Fruit fly (Drosophila melanogaster) whole organism, embryonic: ENCODE results near the gene cindr.

Experiments used
- Aef1 ChIP-seq: fragments of 200-800 bp; sonication (Bioruptor generic); IDR thresholded peaks from 3 replicates; pipeline ENCODE4 v1.3.6; 2022; ENCODE audit warnings: missing biosample characterization, missing genetic modification characterization
- Atf6 ChIP-seq: fragments of 200-800 bp; sonication (Bioruptor generic); IDR thresholded peaks from 2 replicates; pipeline ENCODE4 v1.3.6; 2022; ENCODE audit warnings: missing biosample characterization, missing genetic modification characterization
- B-H1 ChIP-seq: fragments of 200-800 bp; sonication (Bioruptor generic); IDR thresholded peaks from 3 replicates; pipeline ENCODE4 v1.3.6; 2022; ENCODE audit warnings: missing biosample characterization, missing genetic modification characterization
- CG11504 ChIP-seq: fragments of 200-800 bp; sonication (Bioruptor generic); optimal IDR thresholded peaks from 3 replicates; lab custom pipeline; 2019; ENCODE audit warnings: missing biosample characterization, mild to moderate bottlenecking, missing genetic modification characterization, moderate library complexity
- CG12942 ChIP-seq: fragments of 200-800 bp; sonication (Bioruptor generic); optimal IDR thresholded peaks from 3 replicates; lab custom pipeline; 2016; ENCODE audit warnings: missing biosample characterization, missing genetic modification characterization
- CG14014 ChIP-seq: fragments of 200-800 bp; sonication (Bioruptor generic); IDR thresholded peaks from 2 replicates; pipeline ENCODE4 v1.3.6; 2022; ENCODE audit warnings: missing biosample characterization, missing genetic modification characterization
- CG15011 ChIP-seq: fragments of 200-800 bp; sonication (Bioruptor generic); optimal IDR thresholded peaks from 3 replicates; lab custom pipeline; 2018; ENCODE audit warnings: missing biosample characterization, mild to moderate bottlenecking, missing genetic modification characterization
- CG15073 ChIP-seq: fragments of 200-800 bp; sonication (Bioruptor generic); optimal IDR thresholded peaks from 2 replicates; lab custom pipeline; 2016; ENCODE audit warnings: missing biosample characterization, missing genetic modification characterization
- CG1647 ChIP-seq: fragments of 200-800 bp; sonication (Bioruptor generic); optimal IDR thresholded peaks from 3 replicates; lab custom pipeline; 2016; ENCODE audit warnings: missing biosample characterization, missing genetic modification characterization
- CG16863 ChIP-seq: fragments of 200-800 bp; sonication (Bioruptor generic); optimal IDR thresholded peaks from 3 replicates; lab custom pipeline; 2016; ENCODE audit warnings: missing biosample characterization, missing genetic modification characterization
- CG2712 ChIP-seq: fragments of 200-800 bp; optimal IDR thresholded peaks from 3 replicates; lab custom pipeline; 2019; ENCODE audit warnings: missing biosample characterization, mild to moderate bottlenecking, missing genetic modification characterization, moderate library complexity
- CG4360 ChIP-seq: fragments of 200-800 bp; sonication (Bioruptor generic); IDR thresholded peaks from 2 replicates; pipeline ENCODE4 v1.3.6; 2022; ENCODE audit warnings: missing biosample characterization, missing genetic modification characterization
- CG4404 ChIP-seq: fragments of 200-800 bp; sonication (Bioruptor generic); IDR thresholded peaks from 2 replicates; pipeline ENCODE4 v1.3.6; 2022; ENCODE audit warnings: missing biosample characterization, missing genetic modification characterization
- CG4707 ChIP-seq: fragments of 200-800 bp; sonication (Bioruptor generic); optimal IDR thresholded peaks from 2 replicates; lab custom pipeline; 2018; ENCODE audit warnings: missing biosample characterization, mild to moderate bottlenecking, missing genetic modification characterization, moderate library complexity
- CG6272 ChIP-seq: fragments of 200-800 bp; sonication (Bioruptor generic); IDR thresholded peaks from 2 replicates; pipeline ENCODE4 v1.3.6; 2022; ENCODE audit warnings: missing biosample characterization, missing genetic modification characterization
- CG7963 ChIP-seq: fragments of 200-800 bp; sonication (Bioruptor generic); IDR thresholded peaks from 3 replicates; pipeline ENCODE4 v1.3.6; 2022; ENCODE audit warnings: missing biosample characterization, missing genetic modification characterization; ENCODE audit not compliant: partially characterized antibody
- CG8290 ChIP-seq, 3 experiments: fragments of 200-800 bp; sonication (Bioruptor generic); optimal IDR thresholded peaks; 2 replicates each; lab custom pipeline; 2016 to 2019; ENCODE audit warnings: missing biosample characterization in 3 of 3, missing genetic modification characterization in 3 of 3, mild to moderate bottlenecking in 2 of 3, moderate library complexity in 1 of 3
- CG8359 ChIP-seq: fragments of 200-800 bp; sonication (Bioruptor generic); optimal IDR thresholded peaks from 2 replicates; lab custom pipeline; 2017; ENCODE audit warnings: missing biosample characterization, mild to moderate bottlenecking, missing genetic modification characterization, borderline replicate concordance
- CTCF ChIP-seq: fragments of 200-800 bp; sonication (Bioruptor generic); optimal IDR thresholded peaks from 2 replicates; lab custom pipeline; 2017; ENCODE audit warnings: missing biosample characterization, mild to moderate bottlenecking, missing genetic modification characterization, moderate library complexity
- CrebB ChIP-seq: fragments of 200-800 bp; sonication (Bioruptor generic); optimal IDR thresholded peaks from 3 replicates; lab custom pipeline; 2018; ENCODE audit warnings: missing biosample characterization, mild to moderate bottlenecking, missing genetic modification characterization
- Dp ChIP-seq: fragments of 200-800 bp; sonication (Bioruptor generic); optimal IDR thresholded peaks from 2 replicates; lab custom pipeline; 2018; ENCODE audit warnings: missing biosample characterization, mild to moderate bottlenecking, missing genetic modification characterization, moderate library complexity
- Elba2 ChIP-seq: fragments of 200-800 bp; sonication (Bioruptor generic); optimal IDR thresholded peaks from 3 replicates; lab custom pipeline; 2016; ENCODE audit warnings: missing biosample characterization, missing genetic modification characterization
- Hsf ChIP-seq: fragments of 200-800 bp; sonication (Bioruptor generic); optimal IDR thresholded peaks from 3 replicates; lab custom pipeline; 2016; ENCODE audit warnings: missing biosample characterization, missing genetic modification characterization
- NC2β ChIP-seq: fragments of 200-800 bp; sonication (Bioruptor generic); optimal IDR thresholded peaks from 2 replicates; lab custom pipeline; 2016; ENCODE audit warnings: missing biosample characterization, missing genetic modification characterization
- Opbp ChIP-seq: fragments of 200-800 bp; sonication (Bioruptor generic); IDR thresholded peaks from 3 replicates; pipeline ENCODE4 v1.3.6; 2022; ENCODE audit warnings: missing biosample characterization, missing genetic modification characterization; ENCODE audit not compliant: partially characterized antibody
- Side ChIP-seq: fragments of 200-800 bp; sonication (Bioruptor generic); optimal IDR thresholded peaks from 2 replicates; lab custom pipeline; 2016; ENCODE audit warnings: missing biosample characterization, missing genetic modification characterization
- Xrp1 ChIP-seq: fragments of 200-800 bp; sonication (Bioruptor generic); IDR thresholded peaks from 2 replicates; pipeline ENCODE4 v1.3.6; 2022; ENCODE audit warnings: missing biosample characterization, missing genetic modification characterization
- ash1 ChIP-seq: fragments of 200-800 bp; sonication (Bioruptor generic); optimal IDR thresholded peaks from 2 replicates; lab custom pipeline; 2018; ENCODE audit warnings: missing biosample characterization, mild to moderate bottlenecking, missing genetic modification characterization
- bab2 ChIP-seq: fragments of 200-800 bp; sonication (Bioruptor generic); optimal IDR thresholded peaks from 2 replicates; lab custom pipeline; 2016; ENCODE audit warnings: missing biosample characterization, missing genetic modification characterization
- bcd ChIP-seq: fragments of 200-800 bp; sonication (Bioruptor generic); optimal IDR thresholded peaks from 2 replicates; lab custom pipeline; 2017; ENCODE audit warnings: missing biosample characterization, mild to moderate bottlenecking, missing genetic modification characterization
- bowl ChIP-seq: fragments of 200-800 bp; sonication (Bioruptor generic); IDR thresholded peaks from 2 replicates; pipeline ENCODE4 v1.3.6; 2022; ENCODE audit warnings: missing biosample characterization, missing genetic modification characterization
- br ChIP-seq: fragments of >200 bp; optimal IDR thresholded peaks from 2 replicates; lab custom pipeline; 2017
- chn ChIP-seq: fragments of 200-800 bp; sonication (Bioruptor generic); optimal IDR thresholded peaks from 2 replicates; lab custom pipeline; 2016; ENCODE audit warnings: missing biosample characterization, missing genetic modification characterization
- dm ChIP-seq: fragments of 200-800 bp; sonication (Bioruptor generic); optimal IDR thresholded peaks from 3 replicates; lab custom pipeline; 2016; ENCODE audit warnings: missing biosample characterization, missing genetic modification characterization
- gem ChIP-seq: fragments of 200-800 bp; sonication (Bioruptor generic); optimal IDR thresholded peaks from 2 replicates; lab custom pipeline; 2019; ENCODE audit warnings: missing biosample characterization, mild to moderate bottlenecking, missing genetic modification characterization, moderate library complexity
- hbn ChIP-seq: fragments of 200-800 bp; sonication (Bioruptor generic); IDR thresholded peaks from 2 replicates; pipeline ENCODE4 v1.3.6; 2022; ENCODE audit warnings: missing biosample characterization, missing genetic modification characterization; ENCODE audit not compliant: partially characterized antibody
- jumu ChIP-seq: fragments of 200-800 bp; sonication (Bioruptor generic); optimal IDR thresholded peaks from 3 replicates; lab custom pipeline; 2016; ENCODE audit warnings: missing biosample characterization, missing genetic modification characterization
- ken ChIP-seq: fragments of 200-800 bp; sonication (Bioruptor generic); IDR thresholded peaks from 3 replicates; pipeline ENCODE4 v1.3.6; 2022; ENCODE audit warnings: missing biosample characterization, missing genetic modification characterization
- klu ChIP-seq: fragments of 200-800 bp; sonication (Bioruptor generic); IDR thresholded peaks from 2 replicates; pipeline ENCODE4 v1.3.6; 2022; ENCODE audit warnings: missing biosample characterization, missing genetic modification characterization
- knrl ChIP-seq: fragments of 200-800 bp; sonication (Bioruptor generic); IDR thresholded peaks from 3 replicates; pipeline ENCODE4 v1.3.6; 2022; ENCODE audit warnings: missing biosample characterization, missing genetic modification characterization; ENCODE audit not compliant: partially characterized antibody
- maf-S ChIP-seq: fragments of 200-800 bp; sonication (Bioruptor generic); optimal IDR thresholded peaks from 2 replicates; lab custom pipeline; 2016; ENCODE audit warnings: missing biosample characterization, missing genetic modification characterization
- nom ChIP-seq: fragments of 200-800 bp; sonication (Bioruptor generic); optimal IDR thresholded peaks from 2 replicates; lab custom pipeline; 2017; ENCODE audit warnings: missing biosample characterization, missing genetic modification characterization, mild to moderate bottlenecking, moderate library complexity, missing genetic modification reagents
- pan ChIP-seq, 4 experiments: fragments of >200 bp in 3 of 4; fragments of 200-800 bp in 1 of 4; sonication (Bioruptor generic) in 1 of 4; optimal IDR thresholded peaks in 3 of 4; IDR thresholded peaks in 1 of 4; 2 replicates each; pipeline versions ENCODE4 v1.3.6 to Lab custom; 2017 to 2022; ENCODE audit warnings: missing biosample characterization in 2 of 4, missing genetic modification characterization in 2 of 4, mixed read lengths in 1 of 4
- sisA ChIP-seq: fragments of 200-800 bp; sonication (Bioruptor generic); IDR thresholded peaks from 2 replicates; pipeline ENCODE4 v1.3.6; 2022; ENCODE audit warnings: missing biosample characterization, missing genetic modification characterization
- slou ChIP-seq: fragments of 200-800 bp; sonication (Bioruptor generic); optimal IDR thresholded peaks from 3 replicates; lab custom pipeline; 2016; ENCODE audit warnings: missing biosample characterization, missing genetic modification characterization
- trem ChIP-seq: fragments of 200-800 bp; optimal IDR thresholded peaks from 3 replicates; lab custom pipeline; 2019; ENCODE audit warnings: missing biosample characterization, mild to moderate bottlenecking, missing genetic modification characterization, moderate library complexity
- ttk ChIP-seq: fragments of 200-800 bp; sonication (Bioruptor generic); IDR thresholded peaks from 2 replicates; pipeline ENCODE4 v2.1.2; 2022; ENCODE audit warnings: missing biosample characterization, missing genetic modification characterization
- tup ChIP-seq: fragments of 200-800 bp; sonication (Bioruptor generic); optimal IDR thresholded peaks from 2 replicates; lab custom pipeline; 2016; ENCODE audit warnings: missing biosample characterization, mild to moderate bottlenecking, missing genetic modification characterization, moderate library complexity
- unc-4 ChIP-seq: fragments of 200-800 bp; sonication (Bioruptor generic); IDR thresholded peaks from 2 replicates; pipeline ENCODE4 v1.3.6; 2022; ENCODE audit warnings: missing biosample characterization, missing genetic modification characterization; ENCODE audit not compliant: partially characterized antibody
- zf30C ChIP-seq: fragments of 200-800 bp; sonication (Bioruptor generic); optimal IDR thresholded peaks from 3 replicates; lab custom pipeline; 2018; ENCODE audit warnings: missing biosample characterization, mild to moderate bottlenecking, missing genetic modification characterization
- zfh1 ChIP-seq: fragments of 200-800 bp; sonication (Bioruptor generic); IDR thresholded peaks from 3 replicates; pipeline ENCODE4 v1.3.6; 2022; ENCODE audit warnings: missing biosample characterization, missing genetic modification characterization

Gene cindr

DNA sequence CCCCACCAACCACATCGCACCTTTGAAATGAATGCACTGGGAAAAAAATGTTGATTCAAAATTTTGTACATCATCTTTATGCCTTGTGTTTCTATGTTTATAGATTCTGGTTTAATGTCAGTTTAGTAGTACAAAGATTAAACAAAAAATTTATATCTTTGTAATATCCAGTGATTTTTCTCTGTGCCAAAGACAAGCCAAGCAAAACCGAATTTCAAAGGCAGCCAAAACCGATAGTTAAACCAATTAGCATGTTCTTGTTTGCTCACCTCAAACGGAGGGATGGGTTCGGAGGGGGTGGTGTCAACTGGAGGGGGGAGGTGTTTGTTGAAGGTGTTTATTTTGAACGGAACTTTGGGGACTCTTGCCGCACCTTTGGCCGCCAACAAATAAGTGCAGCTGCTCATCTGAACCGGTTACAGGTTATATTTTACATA lies 5.5 kb downstream of the cindr start (continued):
- peak; percentile 75 for TF ChIP-seq Side (GFP tag; lab: Kevin White, UChicago)
- TF ChIP-seq B-H1 (GFP tag; lab: Robert Waterston, UW), result peak; percentile 80
- TF ChIP-seq CG8359 (GFP tag; lab: Kevin White, UChicago), result peak; percentile 82
- TF ChIP-seq CG14014 (GFP tag; lab: Robert Waterston, UW), result peak; percentile 84
- peak; percentile 55 for TF ChIP-seq zf30C (GFP tag; lab: Kevin White, UChicago)
- peak; percentile 70 for TF ChIP-seq CG15011 (GFP tag; lab: Kevin White, UChicago)
- peak; percentile 35 for TF ChIP-seq CTCF (GFP tag; lab: Kevin White, UChicago)
- TF ChIP-seq Opbp, result no peak
- TF ChIP-seq sisA (GFP tag; lab: Robert Waterston, UW), result peak; percentile 90
- peak; percentile 80 for TF ChIP-seq CG16863 (GFP tag; lab: Kevin White, UChicago)
- no peak for TF ChIP-seq knrl (GFP tag; lab: Robert Waterston, UW)
- peak; percentile 93 for TF ChIP-seq CG11504 (tag; lab: Kevin White, UChicago)
- peak; percentile 93 for TF ChIP-seq gem (tag; lab: Kevin White, UChicago)
- TF ChIP-seq CG1647 (GFP tag; lab: Kevin White, UChicago), result peak; percentile 77
- TF ChIP-seq nom (GFP tag; lab: Kevin White, UChicago), result no peak
- TF ChIP-seq CG15073, result no peak
- TF ChIP-seq Elba2 (GFP tag; lab: Kevin White, UChicago), result no peak
- TF ChIP-seq slou (GFP tag; lab: Kevin White, UChicago), result peak; percentile 71
- peak; percentile 86 for TF ChIP-seq bab2 (GFP tag; lab: Kevin White, UChicago)
- no peak for TF ChIP-seq bowl (GFP tag; lab: Robert Waterston, UW)
- peak; percentile 79 for TF ChIP-seq jumu (GFP tag; lab: Kevin White, UChicago)
- TF ChIP-seq ken (GFP tag; lab: Robert Waterston, UW), result peak; percentile 86
- TF ChIP-seq br (lab: Kevin White, UChicago), result no peak
- TF ChIP-seq bcd, result peak; percentile 85
- peak; percentile 78 for TF ChIP-seq NC2β (GFP tag; lab: Kevin White, UChicago)
- TF ChIP-seq Xrp1 (GFP tag; lab: Robert Waterston, UW), result peak; percentile 90
- TF ChIP-seq Dp (GFP tag; lab: Kevin White, UChicago), result no peak
- peak; percentile 62 for TF ChIP-seq CrebB (tag; lab: Kevin White, UChicago)
- TF ChIP-seq CG4404 (GFP tag; lab: Robert Waterston, UW), result peak; percentile 54
- peak; percentile 57 for TF ChIP-seq CG8290 (GFP tag; optimal IDR thresholded peaks at IDR 0.05; lab: Kevin White, UChicago)
- peak in 1 of 2 experiments; percentile 91 for TF ChIP-seq CG8290 (tag; optimal IDR thresholded peaks at IDR 0.05; lab: Kevin White, UChicago)
- peak; percentile 77 for TF ChIP-seq Hsf
- TF ChIP-seq maf-S (GFP tag; lab: Kevin White, UChicago), result peak; percentile 52
- TF ChIP-seq zfh1, result peak; percentile 91
- peak; percentile 78 for TF ChIP-seq CG12942 (GFP tag; lab: Kevin White, UChicago)
- no peak for TF ChIP-seq CG7963 (GFP tag; lab: Robert Waterston, UW)
- no peak for TF ChIP-seq unc-4 (GFP tag; lab: Robert Waterston, UW)
- TF ChIP-seq hbn, result no peak
- TF ChIP-seq CG6272 (GFP tag; lab: Robert Waterston, UW), result peak; percentile 58; the same call in 1 of the 2 replicates
- TF ChIP-seq ttk (GFP tag; lab: Robert Waterston, UW), result peak; percentile 85
- TF ChIP-seq CG4707 (GFP tag; lab: Kevin White, UChicago), result peak; percentile 56
- TF ChIP-seq CG4360 (GFP tag; lab: Robert Waterston, UW), result peak; percentile 45
- no peak for TF ChIP-seq pan (optimal IDR thresholded peaks at IDR 0.05; lab: Kevin White, UChicago)
- peak in 1 of 2 experiments; percentile 91 for TF ChIP-seq pan (GFP tag; optimal IDR thresholded peaks at IDR 0.05 in 1 of 2, IDR thresholded peaks at IDR 0.05 in 1 of 2)
- no peak for TF ChIP-seq ash1 (GFP tag; lab: Kevin White, UChicago)
- TF ChIP-seq tup (GFP tag; lab: Kevin White, UChicago), result peak; percentile 10
- peak; percentile 74 for TF ChIP-seq chn (GFP tag; lab: Kevin White, UChicago)
- TF ChIP-seq Aef1 (GFP tag; lab: Robert Waterston, UW), result peak; percentile 83
- peak; percentile 85; the same call in 1 of the 2 replicates for TF ChIP-seq Atf6
- TF ChIP-seq trem (tag; lab: Kevin White, UChicago), result peak; percentile 83
- TF ChIP-seq klu (GFP tag; lab: Robert Waterston, UW), result peak; percentile 73
- TF ChIP-seq dm (GFP tag; lab: Kevin White, UChicago), result peak; percentile 54
- peak; percentile 93 for TF ChIP-seq CG2712
